Worm (Caenorhabditis elegans) whole organism, L2 larva: ENCODE data around the gene C56G2.22.
A peak's percentile ranks its signal among the peaks of the same experiment; 100 is the strongest.

Experiments used
- C34F6.9 ChIP-seq: fragments of 150-350 bp; optimal IDR thresholded peaks from 2 replicates; lab custom pipeline; 2014; ENCODE audit warnings: missing biosample characterization, missing genetic modification characterization
- F13H6.1 ChIP-seq: sonication (generic microtip); optimal IDR thresholded peaks from 2 replicates; lab custom pipeline; 2016; ENCODE audit warnings: missing genetic modification characterization, missing compliant biosample characterization
- R02D3.7 ChIP-seq: fragments of 150-350 bp; optimal IDR thresholded peaks from 2 replicates; lab custom pipeline; 2014; ENCODE audit warnings: missing biosample characterization, missing genetic modification characterization
- Y55F3AM.14 ChIP-seq: fragments of 200-800 bp; sonication (Bioruptor generic); optimal IDR thresholded peaks from 2 replicates; lab custom pipeline; 2018; ENCODE audit warnings: mild to moderate bottlenecking, missing genetic modification characterization, missing compliant biosample characterization
- ZK546.5 ChIP-seq: sonication (generic microtip); optimal IDR thresholded peaks from 2 replicates; lab custom pipeline; 2017; ENCODE audit warnings: missing biosample characterization, missing genetic modification characterization
- alr-1 ChIP-seq: fragments of 150-350 bp; optimal IDR thresholded peaks from 2 replicates; lab custom pipeline; 2014; ENCODE audit warnings: missing biosample characterization, missing genetic modification characterization
- aly-2 ChIP-seq: fragments of 150-350 bp; optimal IDR thresholded peaks from 2 replicates; lab custom pipeline; 2014; ENCODE audit warnings: missing biosample characterization, missing genetic modification characterization
- ama-1 ChIP-seq: fragments of 150-350 bp; optimal IDR thresholded peaks from 2 replicates; lab custom pipeline; 2018; ENCODE audit warnings: inconsistent platforms
- blmp-1 ChIP-seq: sonication (generic microtip); optimal IDR thresholded peaks from 2 replicates; lab custom pipeline; 2017; ENCODE audit warnings: missing genetic modification characterization, mild to moderate bottlenecking, missing compliant biosample characterization, antibody characterized with exemption, moderate library complexity; ENCODE audit not compliant: insufficient read depth
- ceh-16 ChIP-seq: fragments of 150-350 bp; optimal IDR thresholded peaks from 2 replicates; lab custom pipeline; 2014; ENCODE audit warnings: missing biosample characterization, missing genetic modification characterization
- ceh-82 ChIP-seq: fragments of 150-350 bp; optimal IDR thresholded peaks from 2 replicates; lab custom pipeline; 2014; ENCODE audit warnings: missing biosample characterization, missing genetic modification characterization
- crh-2 ChIP-seq: sonication (generic microtip); optimal IDR thresholded peaks from 2 replicates; lab custom pipeline; 2017; ENCODE audit warnings: missing biosample characterization, missing genetic modification characterization
- dmd-4 ChIP-seq: sonication (generic microtip); optimal IDR thresholded peaks from 2 replicates; lab custom pipeline; 2017; ENCODE audit warnings: missing biosample characterization, missing genetic modification characterization
- egl-27 ChIP-seq: sonication (generic microtip); optimal IDR thresholded peaks from 3 replicates; lab custom pipeline; 2017; ENCODE audit warnings: missing biosample characterization, missing genetic modification reagents, missing genetic modification characterization
- elt-1 ChIP-seq: fragments of 150-350 bp; optimal IDR thresholded peaks from 2 replicates; lab custom pipeline; 2014; ENCODE audit warnings: missing biosample characterization, missing genetic modification characterization
- elt-3 ChIP-seq: sonication (generic microtip); optimal IDR thresholded peaks from 2 replicates; lab custom pipeline; 2017; ENCODE audit warnings: missing biosample characterization, missing genetic modification characterization
- fos-1 ChIP-seq: fragments of 150-350 bp; optimal IDR thresholded peaks from 2 replicates; lab custom pipeline; 2014; ENCODE audit warnings: missing biosample characterization, missing genetic modification characterization
- gmeb-1 ChIP-seq: fragments of 150-350 bp; optimal IDR thresholded peaks from 2 replicates; lab custom pipeline; 2014; ENCODE audit warnings: missing biosample characterization, missing genetic modification characterization
- lin-11 ChIP-seq: fragments of 150-350 bp; sonication (generic microtip); optimal IDR thresholded peaks from 2 replicates; lab custom pipeline; 2014; ENCODE audit warnings: missing biosample characterization, missing genetic modification characterization, inconsistent platforms, mixed read lengths
- lin-13 ChIP-seq: fragments of 150-350 bp; optimal IDR thresholded peaks from 2 replicates; lab custom pipeline; 2014; ENCODE audit warnings: missing biosample characterization, missing genetic modification reagents, missing genetic modification characterization
- lin-39 ChIP-seq: fragments of 150-350 bp; optimal IDR thresholded peaks from 2 replicates; lab custom pipeline; 2014; ENCODE audit warnings: missing biosample characterization, missing genetic modification reagents, missing genetic modification characterization
- lsy-2 ChIP-seq, 2 experiments: fragments of 150-350 bp in 1 of 2; sonication (generic microtip) in 1 of 2; optimal IDR thresholded peaks; 2 replicates each; lab custom pipeline; 2014 to 2017; ENCODE audit warnings: missing biosample characterization in 2 of 2, missing genetic modification characterization in 2 of 2
- mab-5 ChIP-seq: fragments of 150-350 bp; optimal IDR thresholded peaks from 2 replicates; lab custom pipeline; 2014; ENCODE audit warnings: missing biosample characterization, missing genetic modification characterization
- mbf-1 ChIP-seq: sonication (generic microtip); optimal IDR thresholded peaks from 2 replicates; lab custom pipeline; 2017; ENCODE audit warnings: missing biosample characterization, missing genetic modification characterization
- mdl-1 ChIP-seq, 2 experiments: fragments of 150-350 bp in 1 of 2; sonication (generic microtip) in 1 of 2; optimal IDR thresholded peaks; 2 replicates each; lab custom pipeline; 2017; ENCODE audit warnings: missing biosample characterization in 2 of 2, missing genetic modification characterization in 2 of 2
- nhr-10 ChIP-seq: sonication (generic microtip); optimal IDR thresholded peaks from 2 replicates; lab custom pipeline; 2017; ENCODE audit warnings: missing biosample characterization, missing genetic modification characterization
- nhr-11 ChIP-seq: fragments of 150-350 bp; optimal IDR thresholded peaks from 2 replicates; lab custom pipeline; 2014; ENCODE audit warnings: missing biosample characterization, missing genetic modification characterization
- nhr-12 ChIP-seq: fragments of 150-350 bp; optimal IDR thresholded peaks from 2 replicates; lab custom pipeline; 2014; ENCODE audit warnings: missing biosample characterization, missing genetic modification characterization
- nhr-129 ChIP-seq: fragments of 150-350 bp; optimal IDR thresholded peaks from 2 replicates; lab custom pipeline; 2014; ENCODE audit warnings: missing biosample characterization, missing genetic modification characterization
- nhr-21 ChIP-seq: fragments of 150-350 bp; optimal IDR thresholded peaks from 2 replicates; lab custom pipeline; 2014; ENCODE audit warnings: missing biosample characterization, missing genetic modification characterization
- nhr-23 ChIP-seq: fragments of 150-350 bp; optimal IDR thresholded peaks from 2 replicates; lab custom pipeline; 2014; ENCODE audit warnings: missing biosample characterization, missing genetic modification reagents, missing genetic modification characterization
- nhr-237 ChIP-seq: fragments of 150-350 bp; optimal IDR thresholded peaks from 2 replicates; lab custom pipeline; 2014; ENCODE audit warnings: missing biosample characterization, missing genetic modification characterization
- nhr-25 ChIP-seq: fragments of 150-350 bp; sonication (generic microtip); optimal IDR thresholded peaks from 3 replicates; lab custom pipeline; 2014; ENCODE audit warnings: missing biosample characterization, missing genetic modification characterization
- nhr-6 ChIP-seq: fragments of 150-350 bp; optimal IDR thresholded peaks from 2 replicates; lab custom pipeline; 2014; ENCODE audit warnings: missing biosample characterization, missing genetic modification characterization
- nhr-77 ChIP-seq: fragments of 150-350 bp; optimal IDR thresholded peaks from 2 replicates; lab custom pipeline; 2014; ENCODE audit warnings: missing biosample characterization, missing genetic modification characterization
- peb-1 ChIP-seq: fragments of 150-350 bp; optimal IDR thresholded peaks from 2 replicates; lab custom pipeline; 2014; ENCODE audit warnings: missing biosample characterization, missing genetic modification characterization
- sem-4 ChIP-seq: fragments of 150-350 bp; optimal IDR thresholded peaks from 2 replicates; lab custom pipeline; 2014; ENCODE audit warnings: missing biosample characterization, missing genetic modification reagents, missing genetic modification characterization
- skn-1 ChIP-seq: sonication (generic microtip); optimal IDR thresholded peaks from 2 replicates; lab custom pipeline; 2017; ENCODE audit warnings: missing biosample characterization, missing genetic modification characterization
- sma-3 ChIP-seq: sonication (generic microtip); optimal IDR thresholded peaks from 2 replicates; lab custom pipeline; 2016; ENCODE audit warnings: missing genetic modification reagents, missing genetic modification characterization, missing compliant biosample characterization
- sma-9 ChIP-seq, 2 experiments: fragments of 150-350 bp in 1 of 2; sonication (generic microtip) in 1 of 2; optimal IDR thresholded peaks; 2 replicates each; lab custom pipeline; 2014 to 2016; ENCODE audit warnings: missing genetic modification characterization in 2 of 2, mild to moderate bottlenecking in 1 of 2, missing biosample characterization in 1 of 2, missing compliant biosample characterization in 1 of 2, missing genetic modification reagents in 1 of 2, moderate library complexity in 1 of 2
- snpc-4 ChIP-seq: fragments of 150-350 bp; optimal IDR thresholded peaks from 2 replicates; lab custom pipeline; 2014; ENCODE audit warnings: missing biosample characterization, missing genetic modification characterization
- unc-39 ChIP-seq: fragments of 150-350 bp; optimal IDR thresholded peaks from 2 replicates; lab custom pipeline; 2014; ENCODE audit warnings: missing biosample characterization, missing genetic modification characterization
- unc-55 ChIP-seq: fragments of 150-350 bp; sonication (generic microtip); optimal IDR thresholded peaks from 3 replicates; lab custom pipeline; 2014; ENCODE audit warnings: missing biosample characterization, missing genetic modification reagents, missing genetic modification characterization
- unc-62 ChIP-seq: fragments of 150-350 bp; optimal IDR thresholded peaks from 2 replicates; lab custom pipeline; 2014; ENCODE audit warnings: missing biosample characterization, missing genetic modification reagents, missing genetic modification characterization
- zag-1 ChIP-seq: fragments of 150-350 bp; optimal IDR thresholded peaks from 2 replicates; lab custom pipeline; 2014; ENCODE audit warnings: missing biosample characterization, missing genetic modification characterization
- ztf-1 ChIP-seq: fragments of 200-800 bp; sonication (Bioruptor generic); conservative IDR thresholded peaks from 2 replicates; pipeline ENCODE4 v1.3.6; 2022; ENCODE audit warnings: missing genetic modification characterization, missing compliant biosample characterization
- ztf-11 ChIP-seq: sonication (generic microtip); optimal IDR thresholded peaks from 2 replicates; lab custom pipeline; 2017; ENCODE audit warnings: missing biosample characterization, missing genetic modification characterization
- ztf-4 ChIP-seq: fragments of 150-350 bp; optimal IDR thresholded peaks from 2 replicates; lab custom pipeline; 2014; ENCODE audit warnings: missing biosample characterization, missing genetic modification characterization

Gene C56G2.22

DNA sequence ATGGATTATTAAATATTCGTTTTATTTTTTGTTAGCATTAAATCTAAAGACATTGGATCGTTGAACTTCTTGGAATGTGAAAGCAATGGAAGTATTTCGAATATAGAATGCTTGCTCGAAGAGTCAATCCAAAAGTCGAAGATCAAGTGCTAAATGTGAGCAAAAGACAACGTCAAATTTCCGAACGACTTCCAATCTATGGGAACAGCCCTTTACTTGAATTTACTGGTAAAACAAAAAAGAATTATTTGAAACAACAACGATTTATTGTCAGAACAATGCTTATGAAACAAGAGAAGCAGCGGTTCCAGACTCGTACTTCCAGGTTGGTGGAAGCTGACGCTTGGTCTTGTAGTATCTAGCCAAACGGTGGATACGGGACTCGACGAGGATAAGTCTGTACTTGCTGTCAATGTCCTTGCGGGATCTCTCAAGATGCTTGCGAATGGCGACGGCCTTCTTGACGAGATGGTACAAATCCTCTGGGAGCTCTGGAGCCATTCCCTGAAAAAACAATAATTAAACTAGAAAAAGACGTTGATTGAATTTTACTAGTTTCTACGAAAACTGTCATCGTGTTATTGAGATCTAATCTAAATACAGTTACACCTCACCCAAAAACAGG, 27.7 kb downstream of the C56G2.22 start:
- TF ChIP-seq unc-62 (GFP tag; lab: Kevin White, UChicago) (no peak), lin-11 (tag; lab: Kevin White, UChicago) (no peak), nhr-77 (no peak), nhr-237 (tag; lab: Kevin White, UChicago) (no peak), mbf-1 (tag; lab: Kevin White, UChicago) (no peak), F13H6.1 (tag; lab: Kevin White, UChicago) (no peak), ceh-82 (no peak), mab-5 (tag; lab: Kevin White, UChicago) (no peak), lsy-2 (tag; optimal IDR thresholded peaks at IDR 0.05; lab: Kevin White, UChicago) (no peak), ztf-4 (tag; lab: Kevin White, UChicago) (no peak), aly-2 (tag; lab: Kevin White, UChicago) (no peak), nhr-23 (tag; lab: Kevin White, UChicago) (no peak), nhr-11 (tag; lab: Kevin White, UChicago) (no peak), C34F6.9 (tag; lab: Kevin White, UChicago) (no peak), egl-27 (no peak), blmp-1 (tag; lab: Kevin White, UChicago) (no peak), unc-55 (GFP tag; lab: Kevin White, UChicago) (no peak), ama-1 (lab: Kevin White, UChicago) (no peak)

- TF ChIP-seq nhr-11 (tag; lab: Kevin White, UChicago): no peak
- TF ChIP-seq ZK546.5: peak; percentile 28
- peak; percentile 31 for TF ChIP-seq ceh-82
- TF ChIP-seq mab-5 (tag; lab: Kevin White, UChicago): peak; percentile 58
- TF ChIP-seq elt-1 (tag; lab: Kevin White, UChicago): no peak
- no peak for TF ChIP-seq R02D3.7 (tag; lab: Kevin White, UChicago)
- TF ChIP-seq nhr-129 (tag; lab: Kevin White, UChicago): peak; percentile 99
- TF ChIP-seq blmp-1 (tag; lab: Kevin White, UChicago): peak; percentile 73
- peak; percentile 37 for TF ChIP-seq skn-1 (tag; lab: Kevin White, UChicago)
- TF ChIP-seq ama-1 (lab: Kevin White, UChicago): peak; percentile 27
- TF ChIP-seq ztf-4 (tag; lab: Kevin White, UChicago): peak; percentile 40
- no peak for TF ChIP-seq dmd-4
- TF ChIP-seq sem-4 (tag; lab: Kevin White, UChicago): no peak
- TF ChIP-seq C34F6.9 (tag; lab: Kevin White, UChicago): peak; percentile 87
- peak; percentile 70 for TF ChIP-seq sma-3 (GFP tag; lab: Kevin White, UChicago)
- no peak for TF ChIP-seq ceh-16 (tag; lab: Kevin White, UChicago)
- peak; percentile 2 for TF ChIP-seq egl-27
- peak; percentile 32 for TF ChIP-seq nhr-6 (tag; lab: Kevin White, UChicago)
- TF ChIP-seq sma-9 (GFP tag; optimal IDR thresholded peaks at IDR 0.05; lab: Kevin White, UChicago): peak; percentile 72
- TF ChIP-seq sma-9 (tag; optimal IDR thresholded peaks at IDR 0.05; lab: Kevin White, UChicago): no peak
- no peak for TF ChIP-seq elt-3 (tag; lab: Kevin White, UChicago)
- peak; percentile 38 to 39 for TF ChIP-seq mdl-1 (tag; optimal IDR thresholded peaks at IDR 0.05; lab: Kevin White, UChicago)
- peak; percentile 83 for TF ChIP-seq crh-2 (tag; lab: Kevin White, UChicago)
- TF ChIP-seq lin-11 (tag; lab: Kevin White, UChicago): peak; percentile 61
- TF ChIP-seq aly-2 (tag; lab: Kevin White, UChicago): no peak
- no peak for TF ChIP-seq nhr-12 (tag; lab: Kevin White, UChicago)
- no peak for TF ChIP-seq mbf-1 (tag; lab: Kevin White, UChicago)
- TF ChIP-seq Y55F3AM.14: no peak
- no peak for TF ChIP-seq nhr-77
- TF ChIP-seq unc-55 (GFP tag; lab: Kevin White, UChicago): peak; percentile 95
- TF ChIP-seq snpc-4: no peak
- peak; percentile 24 for TF ChIP-seq nhr-21 (tag; lab: Kevin White, UChicago)
- TF ChIP-seq ztf-11 (tag; lab: Kevin White, UChicago): no peak
- TF ChIP-seq fos-1 (tag; lab: Kevin White, UChicago): peak; percentile 77
- peak; percentile 54 for TF ChIP-seq F13H6.1 (tag; lab: Kevin White, UChicago)
- no peak for TF ChIP-seq peb-1 (tag; lab: Kevin White, UChicago)
- TF ChIP-seq nhr-25 (tag; lab: Kevin White, UChicago): peak; percentile 73
- no peak for TF ChIP-seq zag-1 (tag; lab: Kevin White, UChicago)
- no peak for TF ChIP-seq unc-39 (tag; lab: Kevin White, UChicago)
- no peak for TF ChIP-seq ztf-1 (GFP tag; lab: Robert Waterston, UW)
- TF ChIP-seq lin-39 (tag; lab: Kevin White, UChicago): no peak
- no peak for TF ChIP-seq nhr-23 (tag; lab: Kevin White, UChicago)
- TF ChIP-seq unc-62 (GFP tag; lab: Kevin White, UChicago): no peak
- TF ChIP-seq lin-13 (GFP tag; lab: Kevin White, UChicago): peak; percentile 79
- TF ChIP-seq alr-1 (tag; lab: Kevin White, UChicago): no peak
- TF ChIP-seq nhr-237 (tag; lab: Kevin White, UChicago): no peak
- TF ChIP-seq nhr-10: peak; percentile 17
- peak; percentile 77 for TF ChIP-seq gmeb-1 (tag; lab: Kevin White, UChicago)
- TF ChIP-seq lsy-2 (tag; optimal IDR thresholded peaks at IDR 0.05; lab: Kevin White, UChicago): peak; percentile 96 to 99
Observed at ce11 chrIII:6374947-6375415, 28.7 kb downstream of the C56G2.22 start, which contains the start of the genes rps-13 and nfx-1. Gene rps-13 (minus strand): TSS chrIII:6374997. Gene nfx-1 (plus strand): TSS chrIII:6375379.
